Fruit fly (Drosophila melanogaster) whole organism, wandering third instar larva: ENCODE measurements around the gene Rab3-GEF.

Source experiments
- Abd-B ChIP-seq: fragments of >200 bp; optimal IDR thresholded peaks from 2 replicates; lab custom pipeline; 2017; ENCODE audit warnings: missing biosample characterization, missing genetic modification characterization
- CG32264 ChIP-seq: fragments of 200-800 bp; sonication (Bioruptor generic); optimal IDR thresholded peaks from 2 replicates; lab custom pipeline; 2016; ENCODE audit warnings: missing biosample characterization, missing genetic modification characterization
- CG9705 ChIP-seq: fragments of 200-800 bp; sonication (Bioruptor generic); optimal IDR thresholded peaks from 2 replicates; lab custom pipeline; 2018; ENCODE audit warnings: missing biosample characterization, mild to moderate bottlenecking, missing genetic modification characterization
- CrebA ChIP-seq: fragments of 200-800 bp; sonication (Bioruptor generic); optimal IDR thresholded peaks from 2 replicates; lab custom pipeline; 2016; ENCODE audit warnings: missing biosample characterization, mild to moderate bottlenecking, missing genetic modification characterization, borderline replicate concordance
- Dfd ChIP-seq: fragments of >200 bp; optimal IDR thresholded peaks from 2 replicates; lab custom pipeline; 2017; ENCODE audit warnings: missing biosample characterization, missing genetic modification characterization
- Dif ChIP-seq: fragments of 200-275, 200-300 bp; sonication (Bioruptor generic); optimal IDR thresholded peaks from 2 replicates; lab custom pipeline; 2018; ENCODE audit warnings: missing biosample characterization, missing genetic modification characterization; ENCODE audit not compliant: partially characterized antibody
- GATAd ChIP-seq: sonication (Bioruptor generic); optimal IDR thresholded peaks from 2 replicates; lab custom pipeline; 2016; ENCODE audit warnings: missing biosample characterization, missing genetic modification characterization
- HLH106 ChIP-seq: fragments of 200-800 bp; optimal IDR thresholded peaks from 3 replicates; lab custom pipeline; 2019; ENCODE audit warnings: missing biosample characterization, mild to moderate bottlenecking, missing genetic modification characterization, moderate library complexity
- Hnf4 ChIP-seq: fragments of 200-800 bp; sonication (Bioruptor generic); optimal IDR thresholded peaks from 2 replicates; lab custom pipeline; 2016; ENCODE audit warnings: missing biosample characterization, mild to moderate bottlenecking, missing genetic modification characterization
- Hr78 ChIP-seq: fragments of >200 bp; optimal IDR thresholded peaks from 2 replicates; lab custom pipeline; 2017; ENCODE audit warnings: missing biosample characterization, missing genetic modification characterization
- Hr83 ChIP-seq: fragments of 200-300 bp; sonication (Bioruptor generic); optimal IDR thresholded peaks from 2 replicates; lab custom pipeline; 2016; ENCODE audit warnings: missing biosample characterization, mild to moderate bottlenecking, missing genetic modification characterization, moderate library complexity; ENCODE audit not compliant: poor library complexity, severe bottlenecking
- Jra ChIP-seq: sonication (Bioruptor generic); optimal IDR thresholded peaks from 2 replicates; lab custom pipeline; 2016; ENCODE audit warnings: missing biosample characterization, missing genetic modification characterization
- Mio ChIP-seq: sonication (Bioruptor generic); optimal IDR thresholded peaks from 2 replicates; lab custom pipeline; 2016; ENCODE audit warnings: missing biosample characterization, missing genetic modification characterization
- Myc ChIP-seq: fragments of >200 bp; optimal IDR thresholded peaks from 2 replicates; lab custom pipeline; 2017
- N ChIP-seq: fragments of >200 bp; optimal IDR thresholded peaks from 2 replicates; lab custom pipeline; 2018; ENCODE audit warnings: missing biosample characterization, missing external identifiers, missing genetic modification characterization
- OdsH ChIP-seq: fragments of 200-800 bp; sonication (Bioruptor generic); optimal IDR thresholded peaks from 2 replicates; lab custom pipeline; 2016; ENCODE audit warnings: missing biosample characterization, mild to moderate bottlenecking, missing genetic modification characterization
- Rel ChIP-seq, 2 experiments: fragments of 200-800 bp; sonication (Bioruptor generic) in 1 of 2; optimal IDR thresholded peaks; 2 replicates in 1 of 2; 3 replicates in 1 of 2; lab custom pipeline; 2016 to 2019; ENCODE audit warnings: mild to moderate bottlenecking in 2 of 2, missing biosample characterization in 2 of 2, missing genetic modification characterization in 2 of 2, moderate library complexity in 1 of 2
- Sp1 ChIP-seq: fragments of 200-800 bp; sonication (Bioruptor generic); optimal IDR thresholded peaks from 3 replicates; lab custom pipeline; 2019; ENCODE audit warnings: missing biosample characterization, mild to moderate bottlenecking, missing genetic modification characterization, moderate library complexity
- Vsx2 ChIP-seq: fragments of 200-300, 225-300 bp; sonication (Bioruptor generic); optimal IDR thresholded peaks from 2 replicates; lab custom pipeline; 2018; ENCODE audit warnings: missing biosample characterization, missing genetic modification characterization; ENCODE audit not compliant: partially characterized antibody
- br ChIP-seq: fragments of 200-800 bp; sonication (Bioruptor generic); optimal IDR thresholded peaks from 2 replicates; lab custom pipeline; 2016; ENCODE audit warnings: missing biosample characterization, missing genetic modification characterization
- brk ChIP-seq: fragments of 200-800 bp; sonication (Bioruptor generic); optimal IDR thresholded peaks from 2 replicates; lab custom pipeline; 2016; ENCODE audit warnings: missing biosample characterization, mild to moderate bottlenecking, missing genetic modification characterization
- dl ChIP-seq, 2 experiments: fragments of 175-275, 200-275 bp in 1 of 2; fragments of 200-275 bp in 1 of 2; sonication (Bioruptor generic); optimal IDR thresholded peaks; lab custom pipeline; 2018; ENCODE audit warnings: mild to moderate bottlenecking in 2 of 2, missing biosample characterization in 2 of 2, missing genetic modification characterization in 2 of 2, moderate library complexity in 2 of 2; ENCODE audit not compliant: partially characterized antibody in 2 of 2, insufficient read depth in 1 of 2
- dmrt93B ChIP-seq: fragments of 200-800 bp; sonication (Bioruptor generic); optimal IDR thresholded peaks from 2 replicates; lab custom pipeline; 2018; ENCODE audit warnings: missing biosample characterization, mild to moderate bottlenecking, missing genetic modification characterization
- dsf ChIP-seq: sonication (Bioruptor generic); optimal IDR thresholded peaks from 2 replicates; lab custom pipeline; 2016; ENCODE audit warnings: missing biosample characterization, missing genetic modification characterization, borderline replicate concordance
- ey ChIP-seq: fragments of 200-800 bp; sonication (Bioruptor generic); optimal IDR thresholded peaks from 2 replicates; lab custom pipeline; 2016; ENCODE audit warnings: missing biosample characterization, missing genetic modification characterization
- foxo ChIP-seq, 2 experiments: fragments of 200-800 bp; sonication (Bioruptor generic); optimal IDR thresholded peaks; 2 replicates in 1 of 2; 3 replicates in 1 of 2; lab custom pipeline; 2016 to 2017; ENCODE audit warnings: missing biosample characterization in 2 of 2, missing genetic modification characterization in 2 of 2
- fru ChIP-seq: fragments of 200-800 bp; sonication (Bioruptor generic); optimal IDR thresholded peaks from 3 replicates; lab custom pipeline; 2016; ENCODE audit warnings: missing biosample characterization, mild to moderate bottlenecking, missing genetic modification characterization
- h ChIP-seq: fragments of 200-800 bp; sonication (Bioruptor generic); optimal IDR thresholded peaks from 3 replicates; lab custom pipeline; 2016; ENCODE audit warnings: missing biosample characterization, mild to moderate bottlenecking, missing genetic modification characterization
- jim ChIP-seq: fragments of 175-275, 200-325 bp; sonication (Bioruptor generic); optimal IDR thresholded peaks from 2 replicates; lab custom pipeline; 2016; ENCODE audit warnings: missing biosample characterization, mild to moderate bottlenecking, missing genetic modification characterization
- lola ChIP-seq: fragments of >200 bp; optimal IDR thresholded peaks from 2 replicates; lab custom pipeline; 2017; ENCODE audit warnings: missing biosample characterization, missing genetic modification characterization
- pan ChIP-seq: fragments of >200 bp; optimal IDR thresholded peaks from 2 replicates; lab custom pipeline; 2017
- psq ChIP-seq: fragments of 200-800 bp; sonication (Bioruptor generic); optimal IDR thresholded peaks from 3 replicates; lab custom pipeline; 2017; ENCODE audit warnings: missing biosample characterization, mild to moderate bottlenecking, missing genetic modification characterization, moderate library complexity
- rgr ChIP-seq: fragments of 200-800 bp; sonication (Bioruptor generic); optimal IDR thresholded peaks from 3 replicates; lab custom pipeline; 2016; ENCODE audit warnings: missing biosample characterization, mild to moderate bottlenecking, missing genetic modification characterization
- sage ChIP-seq: fragments of 200-800 bp; sonication (Bioruptor generic); optimal IDR thresholded peaks from 2 replicates; lab custom pipeline; 2016; ENCODE audit warnings: missing biosample characterization, mild to moderate bottlenecking, missing genetic modification characterization
- sv ChIP-seq: fragments of 200-800 bp; sonication (Bioruptor generic); optimal IDR thresholded peaks from 3 replicates; lab custom pipeline; 2016; ENCODE audit warnings: missing biosample characterization, missing genetic modification characterization
- tai ChIP-seq: sonication (Bioruptor generic); optimal IDR thresholded peaks from 2 replicates; lab custom pipeline; 2016; ENCODE audit warnings: missing biosample characterization, missing genetic modification characterization
- usp ChIP-seq: fragments of >200 bp; optimal IDR thresholded peaks from 2 replicates; lab custom pipeline; 2017; ENCODE audit warnings: missing biosample characterization, missing genetic modification characterization
- woc ChIP-seq: sonication (Bioruptor generic); optimal IDR thresholded peaks from 2 replicates; lab custom pipeline; 2016; ENCODE audit warnings: missing biosample characterization, mild to moderate bottlenecking, missing genetic modification characterization

Rab3-GEF gene

dm6 chrX:15070137-15070536, 19.3 kb upstream of the Rab3-GEF start:
- TF ChIP-seq Sp1 (GFP tag; lab: Kevin White, UChicago) (no peak), brk (GFP tag; lab: Kevin White, UChicago) (peak; percentile 45), sage (no peak), Dfd (GFP tag; lab: Kevin White, UChicago) (no peak), psq (GFP tag; lab: Kevin White, UChicago) (no peak), fru (GFP tag; lab: Kevin White, UChicago) (peak; percentile 39), CG32264 (GFP tag; lab: Kevin White, UChicago) (no peak), woc (GFP tag; lab: Kevin White, UChicago) (peak; percentile 58), pan (no peak)

- TF ChIP-seq h (GFP tag; lab: Kevin White, UChicago): peak; percentile 58
- peak in 1 of 2 experiments; percentile 7 for TF ChIP-seq dl (GFP tag; optimal IDR thresholded peaks at IDR 0.05; lab: Kevin White, UChicago; ENCODE audit: insufficient read depth in 1 of 2, partially characterized antibody in 2 of 2)
- TF ChIP-seq Dfd (GFP tag; lab: Kevin White, UChicago): no peak
- no peak for TF ChIP-seq Myc (lab: Kevin White, UChicago)
- TF ChIP-seq CG9705 (GFP tag; lab: Kevin White, UChicago): no peak
- no peak for TF ChIP-seq tai (GFP tag; lab: Kevin White, UChicago)
- TF ChIP-seq Dif (GFP tag; lab: Kevin White, UChicago): no peak
- TF ChIP-seq Vsx2 (GFP tag; lab: Kevin White, UChicago): no peak
- no peak for TF ChIP-seq Hr78 (GFP tag; lab: Kevin White, UChicago)
- no peak for TF ChIP-seq br
- no peak for TF ChIP-seq Mio (GFP tag; lab: Kevin White, UChicago)
- peak; percentile 76 for TF ChIP-seq Hr83 (GFP tag; lab: Kevin White, UChicago)
- no peak for TF ChIP-seq pan
- TF ChIP-seq rgr (GFP tag; lab: Kevin White, UChicago): peak; percentile 13
- TF ChIP-seq ey (GFP tag; lab: Kevin White, UChicago): peak; percentile 24
- no peak for TF ChIP-seq Jra (GFP tag; lab: Kevin White, UChicago)
- TF ChIP-seq dsf (GFP tag; lab: Kevin White, UChicago): no peak
- no peak for TF ChIP-seq OdsH (GFP tag; lab: Kevin White, UChicago)
- TF ChIP-seq N (GFP tag; lab: Kevin White, UChicago): no peak
- TF ChIP-seq Rel (GFP tag; optimal IDR thresholded peaks at IDR 0.05; lab: Kevin White, UChicago): peak; percentile 22
- TF ChIP-seq Rel (tag; optimal IDR thresholded peaks at IDR 0.05; lab: Kevin White, UChicago): peak; percentile 38
- TF ChIP-seq usp (GFP tag; lab: Kevin White, UChicago): no peak
- TF ChIP-seq CrebA (GFP tag; lab: Kevin White, UChicago): peak; percentile 6
- TF ChIP-seq Hnf4 (GFP tag; lab: Kevin White, UChicago): peak; percentile 71
- peak; percentile 62 for TF ChIP-seq brk (GFP tag; lab: Kevin White, UChicago)
- no peak for TF ChIP-seq lola (GFP tag; lab: Kevin White, UChicago)
- TF ChIP-seq sage: no peak
- no peak for TF ChIP-seq Abd-B (GFP tag; lab: Kevin White, UChicago)
- no peak for TF ChIP-seq HLH106 (tag; lab: Kevin White, UChicago)
- TF ChIP-seq foxo (GFP tag; optimal IDR thresholded peaks at IDR 0.05; lab: Kevin White, UChicago): peak in 1 of 2 experiments; percentile 41
- TF ChIP-seq GATAd (GFP tag; lab: Kevin White, UChicago): no peak
- no peak for TF ChIP-seq sv (GFP tag; lab: Kevin White, UChicago)
- peak; percentile 25 for TF ChIP-seq fru (GFP tag; lab: Kevin White, UChicago)
- no peak for TF ChIP-seq CG32264 (GFP tag; lab: Kevin White, UChicago)
- TF ChIP-seq jim (GFP tag; lab: Kevin White, UChicago): no peak
- TF ChIP-seq Sp1 (GFP tag; lab: Kevin White, UChicago): peak; percentile 38
- peak; percentile 29 for TF ChIP-seq psq (GFP tag; lab: Kevin White, UChicago)
- TF ChIP-seq woc (GFP tag; lab: Kevin White, UChicago): no peak
- TF ChIP-seq dmrt93B (GFP tag; lab: Kevin White, UChicago): no peak
Measured at dm6 chrX:15070811-15071479, 18.5 kb upstream of the Rab3-GEF start.
